Worm (Caenorhabditis elegans) whole organism, midembryonic: ENCODE measurements around the gene npr-40.

Source experiments
- T22C8.4 ChIP-seq: fragments of 200-800 bp; sonication (Bioruptor generic); IDR thresholded peaks from 2 replicates; pipeline ENCODE4 v1.3.6; 2022; ENCODE audit warnings: missing genetic modification characterization, missing compliant biosample characterization
- cog-1 ChIP-seq: sonication (generic microtip); optimal IDR thresholded peaks from 2 replicates; lab custom pipeline; 2016; ENCODE audit warnings: missing genetic modification characterization, missing compliant biosample characterization
- flt-1 ChIP-seq: fragments of 200-800 bp; sonication (Bioruptor generic); IDR thresholded peaks from 2 replicates; pipeline ENCODE4 v1.3.6; 2022; ENCODE audit warnings: missing genetic modification characterization, missing compliant biosample characterization
- klf-2 ChIP-seq: fragments of 200-800 bp; sonication (Bioruptor generic); conservative IDR thresholded peaks from 2 replicates; pipeline ENCODE4 v1.3.6; 2022; ENCODE audit warnings: missing genetic modification reagents, missing genetic modification characterization, missing compliant biosample characterization
- med-1 ChIP-seq: sonication (generic microtip); optimal IDR thresholded peaks from 2 replicates; lab custom pipeline; 2017; ENCODE audit warnings: missing genetic modification characterization, mild to moderate bottlenecking, missing compliant biosample characterization, antibody characterized with exemption, missing genetic modification reagents; ENCODE audit not compliant: insufficient read depth
- tab-1 ChIP-seq: fragments of 200-800 bp; sonication (Bioruptor generic); IDR thresholded peaks from 2 replicates; pipeline ENCODE4 v1.3.6; 2022; ENCODE audit warnings: missing genetic modification characterization, missing compliant biosample characterization
- ztf-23 ChIP-seq: fragments of 200-800 bp; sonication (Bioruptor generic); IDR thresholded peaks from 2 replicates; pipeline ENCODE4 v1.3.6; 2022; ENCODE audit warnings: missing genetic modification reagents, missing genetic modification characterization, missing compliant biosample characterization

- TF ChIP-seq T22C8.4 (GFP tag; lab: Robert Waterston, UW), result no peak
- TF ChIP-seq med-1 (GFP tag; lab: Kevin White, UChicago), result no peak
- no peak for TF ChIP-seq flt-1 (GFP tag; lab: Robert Waterston, UW)
- no peak for TF ChIP-seq klf-2 (GFP tag; lab: Robert Waterston, UW)
- no peak for TF ChIP-seq tab-1 (GFP tag; lab: Robert Waterston, UW)
- no peak for TF ChIP-seq cog-1
- TF ChIP-seq ztf-23 (GFP tag; lab: Robert Waterston, UW), result no peak
Observed at ce11 chrX:14954548-14954947, 35.9 kb downstream of the npr-40 start, which contains the start of gene pag-3.
